Worm (Caenorhabditis elegans) whole organism, L4/young adult: ENCODE measurements around the gene phat-3.

Experiments used
- W03F9.2 ChIP-seq: fragments of 150-350 bp; optimal IDR thresholded peaks from 2 replicates; lab custom pipeline; 2014; ENCODE audit warnings: missing biosample characterization, missing genetic modification characterization
- him-1 ChIP-seq: sonication (generic microtip); optimal IDR thresholded peaks from 2 replicates; lab custom pipeline; 2016; ENCODE audit warnings: missing genotype, missing genetic modification reagents, missing genetic modification characterization, missing compliant biosample characterization

DNA sequence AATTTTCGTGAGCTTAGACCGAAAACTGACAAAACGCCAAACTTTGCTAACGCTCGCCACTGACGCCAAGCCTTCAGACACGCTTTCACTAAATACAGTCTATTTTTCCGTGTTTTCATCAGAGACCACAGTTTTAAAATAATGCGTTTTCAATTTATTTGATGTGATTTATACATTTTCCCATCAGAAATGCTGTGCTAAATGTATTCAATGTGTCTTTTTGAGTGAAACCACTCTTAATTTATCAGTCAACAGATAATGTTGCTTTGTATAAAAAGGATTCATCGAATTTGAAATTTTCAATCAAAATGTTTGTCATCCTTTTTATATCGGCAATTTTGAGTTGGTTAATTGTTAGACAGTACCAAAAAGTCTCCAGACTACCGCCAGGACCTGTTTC is 12.4 kb upstream of the phat-3 start, which contains the start of gene cyp-35A4:
- TF ChIP-seq him-1 (no peak), W03F9.2 (tag; lab: Kevin White, UChicago) (no peak)
